Fruit fly (Drosophila melanogaster) whole organism, embryonic: ENCODE measurements around the gene CG46441.

Experiments used
- Asciz ChIP-seq: fragments of 200-800 bp; sonication (Bioruptor generic); optimal IDR thresholded peaks from 2 replicates; lab custom pipeline; 2017; ENCODE audit warnings: missing biosample characterization, mild to moderate bottlenecking, missing genetic modification characterization, missing genetic modification reagents
- Atf-2 ChIP-seq: fragments of 200-800 bp; sonication (Bioruptor generic); optimal IDR thresholded peaks from 2 replicates; lab custom pipeline; 2016; ENCODE audit warnings: missing biosample characterization, missing genetic modification characterization
- Awh ChIP-seq: fragments of 200-800 bp; sonication (Bioruptor generic); IDR thresholded peaks from 2 replicates; pipeline ENCODE4, ENCODE4 v1.3.6; 2022; ENCODE audit warnings: missing biosample characterization, missing genetic modification characterization
- CG10147 ChIP-seq: fragments of 200-800 bp; sonication (Bioruptor generic); optimal IDR thresholded peaks from 2 replicates; lab custom pipeline; 2019; ENCODE audit warnings: missing biosample characterization, mild to moderate bottlenecking, missing genetic modification characterization, moderate library complexity
- CG10959 ChIP-seq: fragments of 200-800 bp; sonication (Bioruptor generic); IDR thresholded peaks from 2 replicates; pipeline ENCODE4 v1.3.6; 2022; ENCODE audit warnings: missing biosample characterization, missing genetic modification characterization
- CG11085 ChIP-seq: fragments of 200-800 bp; sonication (Bioruptor generic); IDR thresholded peaks from 2 replicates; pipeline ENCODE4 v1.3.6; 2022; ENCODE audit warnings: missing biosample characterization, missing genetic modification characterization
- CG12155 ChIP-seq: fragments of 200-800 bp; sonication (Bioruptor generic); optimal IDR thresholded peaks from 3 replicates; lab custom pipeline; 2016; ENCODE audit warnings: missing biosample characterization, missing genetic modification characterization
- CG1602 ChIP-seq: fragments of 200-800 bp; sonication (Bioruptor generic); optimal IDR thresholded peaks from 3 replicates; lab custom pipeline; 2016; ENCODE audit warnings: missing biosample characterization, missing genetic modification characterization
- CG17385 ChIP-seq: fragments of 200-800 bp; sonication (Bioruptor generic); optimal IDR thresholded peaks from 3 replicates; lab custom pipeline; 2018; ENCODE audit warnings: missing biosample characterization, mild to moderate bottlenecking, missing genetic modification characterization
- CG18262 ChIP-seq: fragments of 200-800 bp; optimal IDR thresholded peaks from 3 replicates; lab custom pipeline; 2019; ENCODE audit warnings: missing biosample characterization, mild to moderate bottlenecking, missing genetic modification characterization, moderate library complexity
- CG30431 ChIP-seq: fragments of 200-800 bp; sonication (Bioruptor generic); optimal IDR thresholded peaks from 2 replicates; lab custom pipeline; 2017; ENCODE audit warnings: missing biosample characterization, missing genetic modification characterization
- CG31224 ChIP-seq: fragments of 200-800 bp; sonication (Bioruptor generic); IDR thresholded peaks from 2 replicates; pipeline ENCODE4 v1.3.6; 2022; ENCODE audit warnings: missing biosample characterization, missing genetic modification characterization
- CG33213 ChIP-seq: fragments of 200-800 bp; sonication (Bioruptor generic); optimal IDR thresholded peaks from 3 replicates; lab custom pipeline; 2016; ENCODE audit warnings: missing biosample characterization, missing genetic modification characterization
- CG3995 ChIP-seq: fragments of 200-800 bp; sonication (Bioruptor generic); optimal IDR thresholded peaks from 3 replicates; lab custom pipeline; 2016; ENCODE audit warnings: missing biosample characterization, missing genetic modification characterization
- CG6813 ChIP-seq: fragments of 200-800 bp; sonication (Bioruptor generic); optimal IDR thresholded peaks from 2 replicates; lab custom pipeline; 2017; ENCODE audit warnings: missing biosample characterization, missing genetic modification characterization, mild to moderate bottlenecking, moderate library complexity, missing genetic modification reagents
- CG7556 ChIP-seq: fragments of 200-800 bp; sonication (Bioruptor generic); optimal IDR thresholded peaks from 2 replicates; lab custom pipeline; 2017; ENCODE audit warnings: missing biosample characterization, mild to moderate bottlenecking, missing genetic modification characterization
- CG7745 ChIP-seq: fragments of 200-800 bp; sonication (Bioruptor generic); optimal IDR thresholded peaks from 2 replicates; lab custom pipeline; 2018; ENCODE audit warnings: missing biosample characterization, mild to moderate bottlenecking, missing genetic modification characterization, moderate library complexity
- CG7963 ChIP-seq: fragments of 200-800 bp; sonication (Bioruptor generic); IDR thresholded peaks from 3 replicates; pipeline ENCODE4 v1.3.6; 2022; ENCODE audit warnings: missing biosample characterization, missing genetic modification characterization; ENCODE audit not compliant: partially characterized antibody
- CG7987 ChIP-seq: fragments of 200-800 bp; sonication (Bioruptor generic); optimal IDR thresholded peaks from 2 replicates; lab custom pipeline; 2018; ENCODE audit warnings: missing biosample characterization, mild to moderate bottlenecking, missing genetic modification characterization, moderate library complexity
- CG8089 ChIP-seq: fragments of 200-800 bp; sonication (Bioruptor generic); optimal IDR thresholded peaks from 3 replicates; lab custom pipeline; 2016; ENCODE audit warnings: missing biosample characterization, missing genetic modification characterization
- Dad ChIP-seq: fragments of 200-800 bp; sonication (Bioruptor generic); optimal IDR thresholded peaks from 3 replicates; lab custom pipeline; 2016; ENCODE audit warnings: missing biosample characterization, missing genetic modification characterization
- Fer1 ChIP-seq: fragments of 200-800 bp; sonication (Bioruptor generic); optimal IDR thresholded peaks from 2 replicates; lab custom pipeline; 2017; ENCODE audit warnings: missing biosample characterization, mild to moderate bottlenecking, missing genetic modification characterization
- GATAe ChIP-seq: fragments of 200-800 bp; sonication (Bioruptor generic); conservative IDR thresholded peaks from 2 replicates; pipeline ENCODE4 v1.3.6; 2022; ENCODE audit warnings: missing biosample characterization, missing genetic modification characterization
- H2.0 ChIP-seq: fragments of 200-800 bp; sonication (Bioruptor generic); IDR thresholded peaks from 2 replicates; pipeline ENCODE4 v1.3.6; 2022; ENCODE audit warnings: missing biosample characterization, missing genetic modification characterization
- Lpt ChIP-seq: fragments of >200 bp; optimal IDR thresholded peaks from 2 replicates; lab custom pipeline; 2018; ENCODE audit warnings: missing biosample characterization, missing genetic modification characterization
- Mad ChIP-seq: fragments of 200-800 bp; sonication (Bioruptor generic); optimal IDR thresholded peaks from 2 replicates; lab custom pipeline; 2016; ENCODE audit warnings: missing biosample characterization, missing genetic modification characterization
- Ptx1 ChIP-seq: fragments of 200-800 bp; sonication (Bioruptor generic); IDR thresholded peaks from 2 replicates; pipeline ENCODE4 v1.3.6; 2022; ENCODE audit warnings: missing biosample characterization, missing genetic modification characterization
- Ravus ChIP-seq: fragments of 200-800 bp; sonication (Bioruptor generic); IDR thresholded peaks from 2 replicates; pipeline ENCODE4 v1.3.6; 2022; ENCODE audit warnings: missing biosample characterization, missing genetic modification characterization
- Sin3A ChIP-seq: fragments of >200 bp; optimal IDR thresholded peaks from 2 replicates; lab custom pipeline; 2018
- Trl ChIP-seq, 3 experiments: fragments of >200 bp in 2 of 3; fragments of 200-800 bp in 1 of 3; sonication (Bioruptor generic) in 1 of 3; optimal IDR thresholded peaks; 2 replicates in 1 of 3; 3 replicates in 2 of 3; lab custom pipeline; 2016 to 2017; ENCODE audit warnings: missing biosample characterization in 1 of 3, missing genetic modification characterization in 1 of 3
- Usf ChIP-seq: fragments of 200-800 bp; sonication (Bioruptor generic); optimal IDR thresholded peaks from 2 replicates; lab custom pipeline; 2017; ENCODE audit warnings: missing genotype, missing biosample characterization, missing genetic modification characterization
- amos ChIP-seq: fragments of 200-800 bp; sonication (Bioruptor generic); IDR thresholded peaks from 2 replicates; pipeline ENCODE4 v1.3.6; 2022; ENCODE audit warnings: missing biosample characterization, missing genetic modification characterization; ENCODE audit not compliant: partially characterized antibody
- bbx ChIP-seq: fragments of 200-800 bp; sonication (Bioruptor generic); IDR thresholded peaks from 2 replicates; pipeline ENCODE4 v1.3.6; 2022; ENCODE audit warnings: missing biosample characterization, missing genetic modification characterization; ENCODE audit not compliant: partially characterized antibody
- cas ChIP-seq: fragments of 200-800 bp; sonication (Bioruptor generic); IDR thresholded peaks from 2 replicates; pipeline ENCODE4 v1.3.6; 2022; ENCODE audit warnings: missing biosample characterization, missing genetic modification characterization
- chif ChIP-seq, 2 experiments: fragments of 200-800 bp; sonication (Bioruptor generic); optimal IDR thresholded peaks; 3 replicates each; lab custom pipeline; 2016; ENCODE audit warnings: missing biosample characterization in 2 of 2, missing genetic modification characterization in 2 of 2
- ci ChIP-seq: fragments of 200-800 bp; sonication (Bioruptor generic); IDR thresholded peaks from 3 replicates; pipeline ENCODE4 v1.3.6; 2022; ENCODE audit warnings: missing biosample characterization, missing genetic modification characterization
- dpn ChIP-seq, 2 experiments: fragments of 200-800 bp; sonication (Bioruptor generic); optimal IDR thresholded peaks; 3 replicates each; lab custom pipeline; 2016; ENCODE audit warnings: missing biosample characterization in 2 of 2, missing genetic modification characterization in 2 of 2
- fd3F ChIP-seq: fragments of 200-800 bp; sonication (Bioruptor generic); optimal IDR thresholded peaks from 2 replicates; lab custom pipeline; 2018; ENCODE audit warnings: missing biosample characterization, mild to moderate bottlenecking, missing genetic modification characterization, moderate library complexity
- fd64A ChIP-seq: fragments of 200-800 bp; sonication (Bioruptor generic); optimal IDR thresholded peaks from 3 replicates; lab custom pipeline; 2018; ENCODE audit warnings: missing biosample characterization, mild to moderate bottlenecking, missing genetic modification characterization
- jumu ChIP-seq: fragments of 200-800 bp; sonication (Bioruptor generic); optimal IDR thresholded peaks from 3 replicates; lab custom pipeline; 2016; ENCODE audit warnings: missing biosample characterization, missing genetic modification characterization
- p53 ChIP-seq: fragments of 200-800 bp; sonication (Bioruptor generic); optimal IDR thresholded peaks from 2 replicates; lab custom pipeline; 2016; ENCODE audit warnings: missing biosample characterization, missing genetic modification characterization
- repo ChIP-seq: fragments of 200-800 bp; sonication (Bioruptor generic); optimal IDR thresholded peaks from 2 replicates; lab custom pipeline; 2016; ENCODE audit warnings: missing biosample characterization, missing genetic modification characterization
- row ChIP-seq: fragments of 200-800 bp; sonication (Bioruptor generic); IDR thresholded peaks from 3 replicates; pipeline ENCODE4 v1.3.6; 2022; ENCODE audit warnings: missing biosample characterization, missing genetic modification characterization
- sisA ChIP-seq: fragments of 200-800 bp; sonication (Bioruptor generic); IDR thresholded peaks from 2 replicates; pipeline ENCODE4 v1.3.6; 2022; ENCODE audit warnings: missing biosample characterization, missing genetic modification characterization
- trem ChIP-seq: fragments of 200-800 bp; optimal IDR thresholded peaks from 3 replicates; lab custom pipeline; 2019; ENCODE audit warnings: missing biosample characterization, mild to moderate bottlenecking, missing genetic modification characterization, moderate library complexity
- twi ChIP-seq: fragments of 200-800 bp; optimal IDR thresholded peaks from 2 replicates; lab custom pipeline; 2019; ENCODE audit warnings: missing biosample characterization, mild to moderate bottlenecking, missing genetic modification characterization, moderate library complexity
- wor ChIP-seq: fragments of 200-800 bp; sonication (Bioruptor generic); IDR thresholded peaks from 2 replicates; pipeline ENCODE4 v1.3.6; 2022; ENCODE audit warnings: missing biosample characterization, missing genetic modification characterization
- zen ChIP-seq: fragments of 200-800 bp; sonication (Bioruptor generic); optimal IDR thresholded peaks from 3 replicates; lab custom pipeline; 2018; ENCODE audit warnings: missing biosample characterization, mild to moderate bottlenecking, missing genetic modification characterization, moderate library complexity
- zfh2 ChIP-seq: fragments of 200-800 bp; sonication (Bioruptor generic); optimal IDR thresholded peaks from 2 replicates; lab custom pipeline; 2016; ENCODE audit warnings: missing biosample characterization, missing genetic modification characterization

Gene CG46441

DNA sequence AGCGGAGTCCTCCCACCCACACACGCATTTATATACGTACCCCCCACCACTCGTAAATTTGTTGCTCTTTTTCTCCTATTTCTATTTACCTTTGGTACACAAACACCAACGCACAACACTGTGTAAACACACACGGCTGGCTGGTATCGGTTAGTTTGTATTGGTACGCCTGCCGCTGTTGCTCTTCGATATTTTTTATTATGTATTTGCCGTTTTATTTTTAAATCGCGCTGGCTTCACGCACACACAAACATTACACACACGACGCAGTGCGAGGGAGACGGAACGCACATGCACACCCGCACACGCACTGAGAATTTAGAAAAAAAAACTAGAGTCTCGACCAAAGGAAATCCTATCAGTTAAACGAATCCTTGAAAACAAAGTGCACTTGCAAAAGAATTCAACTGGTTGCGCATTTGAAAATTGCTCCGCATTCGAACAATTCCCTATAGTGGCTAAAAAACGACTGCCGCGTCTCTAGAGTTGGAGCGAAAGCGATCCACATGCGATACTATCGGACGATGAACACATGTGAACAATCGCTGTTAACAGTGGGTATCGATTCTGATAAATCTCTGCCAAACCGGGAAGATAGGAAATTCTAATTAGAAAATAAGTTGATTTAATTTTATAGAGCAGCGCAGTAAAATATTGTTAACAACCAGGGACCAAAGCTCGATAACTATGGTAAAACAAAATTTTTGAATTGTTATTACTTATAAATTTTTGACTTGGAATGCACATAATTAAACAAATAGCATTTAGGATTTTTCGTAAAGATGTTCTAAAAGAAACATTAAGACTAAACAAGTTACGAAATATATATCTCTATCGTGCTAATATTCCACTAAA is 49.0 kb upstream of the CG46441 start (continued):
- TF ChIP-seq bbx (GFP tag; lab: Robert Waterston, UW) (peak; percentile 99), Ravus (GFP tag; lab: Robert Waterston, UW) (no peak), sisA (GFP tag; lab: Robert Waterston, UW) (no peak), row (no peak; the same call in 2 of the 3 replicates), jumu (GFP tag; lab: Kevin White, UChicago) (peak; percentile 12), fd3F (GFP tag; lab: Kevin White, UChicago) (peak; percentile 41), CG7745 (peak; percentile 84), Asciz (GFP tag; lab: Kevin White, UChicago) (peak; percentile 93), CG30431 (GFP tag; lab: Kevin White, UChicago) (peak; percentile 17), CG10959 (GFP tag; lab: Robert Waterston, UW) (no peak; the same call in 1 of the 2 replicates), cas (no peak; the same call in 1 of the 2 replicates), CG17385 (GFP tag; lab: Kevin White, UChicago) (peak; percentile 74), twi (tag; lab: Kevin White, UChicago) (peak; percentile 91), CG33213 (GFP tag; lab: Kevin White, UChicago) (peak; percentile 46), Usf (GFP tag; lab: Kevin White, UChicago) (no peak), CG11085 (GFP tag; lab: Robert Waterston, UW) (no peak; the same call in 1 of the 2 replicates), Atf-2 (GFP tag; lab: Kevin White, UChicago) (peak; percentile 41), p53 (no peak), Sin3A (lab: Kevin White, UChicago) (peak; percentile 49), ci (GFP tag; lab: Robert Waterston, UW) (peak; percentile 87), CG7556 (peak; percentile 8), zen (tag; lab: Kevin White, UChicago) (peak; percentile 49), Awh (peak; percentile 79), CG1602 (GFP tag; lab: Kevin White, UChicago) (no peak), trem (tag; lab: Kevin White, UChicago) (peak; percentile 2), Dad (GFP tag; lab: Kevin White, UChicago) (peak; percentile 32), repo (GFP tag; lab: Kevin White, UChicago) (peak; percentile 42), wor (GFP tag; lab: Robert Waterston, UW) (no peak), CG31224 (GFP tag; lab: Robert Waterston, UW) (no peak), Trl (optimal IDR thresholded peaks at IDR 0.05; lab: Kevin White, UChicago) (no peak), Trl (GFP tag; optimal IDR thresholded peaks at IDR 0.05; lab: Kevin White, UChicago) (peak; percentile 59), CG10147 (peak; percentile 52), dpn (GFP tag; optimal IDR thresholded peaks at IDR 0.05; lab: Kevin White, UChicago) (peak; percentile 26 to 35), CG3995 (GFP tag; lab: Kevin White, UChicago) (no peak), Fer1 (GFP tag; lab: Kevin White, UChicago) (peak; percentile 91), H2.0 (GFP tag; lab: Robert Waterston, UW) (no peak), Ptx1 (GFP tag; lab: Robert Waterston, UW) (no peak), fd64A (GFP tag; lab: Kevin White, UChicago) (peak; percentile 96), CG12155 (GFP tag; lab: Kevin White, UChicago) (no peak), CG7963 (GFP tag; lab: Robert Waterston, UW) (peak; percentile 96), GATAe (GFP tag; lab: Robert Waterston, UW) (no peak), CG6813 (GFP tag; lab: Kevin White, UChicago) (peak; percentile 96), Mad (GFP tag; lab: Kevin White, UChicago) (peak; percentile 33), chif (GFP tag; optimal IDR thresholded peaks at IDR 0.05; lab: Kevin White, UChicago) (peak; percentile 39 to 58), CG8089 (GFP tag; lab: Kevin White, UChicago) (peak; percentile 24), CG18262 (tag; lab: Kevin White, UChicago) (no peak), zfh2 (no peak), amos (GFP tag; lab: Robert Waterston, UW) (peak; percentile 99), CG7987 (GFP tag; lab: Kevin White, UChicago) (peak; percentile 98), Lpt (GFP tag; lab: Kevin White, UChicago) (no peak)
